Worm (Caenorhabditis elegans): ENCODE data around the gene F13D11.4.

Gene F13D11.4

ce11 chrX:5801156-5801592, 33.4 kb downstream of the F13D11.4 start (continued):
- TF ChIP-seq B0336.3 (GFP tag; IDR thresholded peaks at IDR 0.05) = peak; percentile 79
- peak; percentile 51 for TF ChIP-seq dpff-1 (tag; optimal IDR thresholded peaks at IDR 0.05)
- TF ChIP-seq repo-1 (tag; optimal IDR thresholded peaks at IDR 0.05) = peak; percentile 89
- TF ChIP-seq ztf-6 (GFP tag; IDR thresholded peaks at IDR 0.05) = 0 out of 2 replicates have a peak, but pooled peaks have one; percentile 21
- TF ChIP-seq F22D6.2 (tag; optimal IDR thresholded peaks at IDR 0.05) = peak; percentile 62
- TF ChIP-seq atf-7 (tag; optimal IDR thresholded peaks at IDR 0.05) = peak; percentile 73
- peak; percentile 70 for TF ChIP-seq hmg-20 (GFP tag; IDR thresholded peaks at IDR 0.05)
- TF ChIP-seq nhr-120 (GFP tag; IDR thresholded peaks at IDR 0.05) = 0 out of 2 replicates have a peak, but pooled peaks have one; percentile 25
- peak; percentile 66 for TF ChIP-seq lin-54 (GFP tag; optimal IDR thresholded peaks at IDR 0.05)

DNA sequence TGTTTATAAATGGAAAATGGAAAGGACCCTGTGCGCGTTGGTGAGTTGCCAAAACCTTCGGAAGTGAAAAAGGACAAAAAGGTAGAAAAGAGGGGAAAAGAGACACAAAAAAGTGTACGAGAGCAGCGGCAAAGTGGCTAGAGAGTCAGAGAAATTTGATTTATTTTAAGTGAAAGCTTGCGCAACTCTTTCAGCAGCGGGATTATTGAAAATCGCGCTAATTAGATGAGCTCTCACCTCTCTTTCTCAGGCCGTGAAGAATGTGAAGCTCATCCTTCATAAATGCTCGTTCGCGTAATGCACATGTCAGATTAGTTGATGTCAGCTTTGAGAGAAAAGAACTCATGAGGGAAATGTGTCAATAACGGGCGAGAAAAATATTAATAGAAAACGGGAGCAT, 35.4 kb downstream of the F13D11.4 start:
- no peak for TF ChIP-seq nfyb-1 (GFP tag; IDR thresholded peaks at IDR 0.05)
- no peak for TF ChIP-seq ccch-3 (GFP tag; optimal IDR thresholded peaks at IDR 0.05)
- no peak for TF ChIP-seq F49E8.2 (tag; optimal IDR thresholded peaks at IDR 0.05; ENCODE audit: insufficient read depth)
- no peak for TF ChIP-seq dpff-1 (tag; optimal IDR thresholded peaks at IDR 0.05)
- TF ChIP-seq lsl-1 (GFP tag; optimal IDR thresholded peaks at IDR 0.05) = no peak
- TF ChIP-seq attf-5 (GFP tag; optimal IDR thresholded peaks at IDR 0.05) = no peak
- TF ChIP-seq egl-18 (GFP tag; IDR thresholded peaks at IDR 0.05) = no peak

ce11 chrX:5798690-5799089, 35.9 kb downstream of the F13D11.4 start, which contains the start of gene F46G11.4:
Gene F46G11.4, minus strand, starts transcription at chrX:5798790.
- TF ChIP-seq lin-40 (tag; optimal IDR thresholded peaks at IDR 0.05) (no peak), attf-6 (GFP tag; IDR thresholded peaks at IDR 0.05) (no peak), akir-1 (GFP tag; optimal IDR thresholded peaks at IDR 0.05) (no peak), sdz-38 (tag; optimal IDR thresholded peaks at IDR 0.05) (no peak), nhr-179 (tag; optimal IDR thresholded peaks at IDR 0.05) (no peak), nhr-80 (tag; optimal IDR thresholded peaks at IDR 0.05) (no peak), attf-3 (GFP tag; conservative IDR thresholded peaks at IDR 0.05) (no peak), snpc-1.1 (tag; optimal IDR thresholded peaks at IDR 0.05; ENCODE audit: insufficient read depth) (no peak), efl-1 (GFP tag; optimal IDR thresholded peaks at IDR 0.05) (no peak)

DNA sequence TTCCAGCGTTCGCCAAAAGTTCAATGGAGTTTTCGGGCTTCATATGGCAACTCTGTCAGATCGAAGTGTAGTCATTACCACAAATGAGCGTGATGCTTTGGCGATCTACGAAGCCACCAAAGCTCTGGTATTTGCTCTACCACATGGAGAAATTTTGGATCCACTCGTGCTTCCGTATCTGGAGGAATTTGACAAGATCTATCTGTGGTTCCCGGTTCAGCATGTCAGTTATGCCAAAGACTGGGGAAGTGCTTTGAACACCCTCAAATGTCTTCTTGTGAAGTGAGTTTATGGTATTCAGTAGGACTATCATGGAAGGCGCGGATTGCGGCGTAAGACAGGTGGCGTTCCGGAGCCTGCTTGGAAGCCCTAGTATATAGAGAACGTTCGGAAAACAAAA, 40.2 kb downstream of the F13D11.4 start:
- no peak for TF ChIP-seq repo-1 (tag; optimal IDR thresholded peaks at IDR 0.05)
- no peak for TF ChIP-seq B0261.1 (tag; optimal IDR thresholded peaks at IDR 0.05)
- no peak for TF ChIP-seq nfya-2 (GFP tag; IDR thresholded peaks at IDR 0.05)
- no peak for TF ChIP-seq nhr-120 (GFP tag; IDR thresholded peaks at IDR 0.05)
- no peak for TF ChIP-seq Y53F4B.3 (GFP tag; IDR thresholded peaks at IDR 0.05)
- TF ChIP-seq hmg-20 (GFP tag; IDR thresholded peaks at IDR 0.05) = no peak

DNA sequence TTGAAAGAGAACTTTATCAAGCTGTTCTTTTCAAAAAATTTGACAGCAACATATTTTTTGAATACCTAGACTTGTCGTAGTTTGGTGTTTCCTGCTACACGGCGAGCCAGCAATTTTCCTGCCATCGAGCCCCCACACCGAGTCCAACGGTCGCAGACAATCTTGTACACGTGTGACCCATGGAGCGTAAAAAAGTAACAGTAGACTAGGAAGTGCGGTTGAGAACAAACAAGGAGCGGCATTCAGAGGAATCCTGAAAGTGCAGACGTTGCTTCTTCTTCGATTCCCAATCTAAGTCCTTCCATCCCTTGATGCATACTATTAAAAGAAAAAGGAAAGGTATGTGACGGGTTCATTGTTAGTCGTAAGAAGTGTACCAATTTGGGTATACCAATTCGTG, 43.7 kb downstream of the F13D11.4 start, which contains the start of gene twnk-1:
TSS of gene twnk-1 (plus strand) at position 301 of the 400 bp plus-strand sequence.
- no peak for TF ChIP-seq ceh-100 (GFP tag; IDR thresholded peaks at IDR 0.05)
- no peak for TF ChIP-seq hsf-1 (GFP tag; IDR thresholded peaks at IDR 0.05)
- no peak for TF ChIP-seq egrh-3 (GFP tag; IDR thresholded peaks at IDR 0.05)
- TF ChIP-seq snpc-1.3 (tag; optimal IDR thresholded peaks at IDR 0.05; ENCODE audit: insufficient read depth) = no peak
- TF ChIP-seq nhr-90 (tag; optimal IDR thresholded peaks at IDR 0.05) = no peak
- no peak for TF ChIP-seq mel-28 (tag; optimal IDR thresholded peaks at IDR 0.05; ENCODE audit: borderline replicate concordance)
- TF ChIP-seq ZK185.1 (tag; optimal IDR thresholded peaks at IDR 0.05; ENCODE audit: poor library complexity, severe bottlenecking) = no peak
- TF ChIP-seq sdz-38 (tag; optimal IDR thresholded peaks at IDR 0.05) = no peak
- no peak for TF ChIP-seq Y53G8AR.9 (GFP tag; conservative IDR thresholded peaks at IDR 0.05)
- TF ChIP-seq snpc-3.4 (tag; optimal IDR thresholded peaks at IDR 0.05) = no peak
- no peak for TF ChIP-seq F49E8.2 (tag; optimal IDR thresholded peaks at IDR 0.05; ENCODE audit: insufficient read depth)
- no peak for TF ChIP-seq Y79H2A.3 (GFP tag; conservative IDR thresholded peaks at IDR 0.05)
- no peak for TF ChIP-seq mes-4 (tag; optimal IDR thresholded peaks at IDR 0.05)
- TF ChIP-seq snpc-1.1 (tag; optimal IDR thresholded peaks at IDR 0.05; ENCODE audit: insufficient read depth) = no peak
- no peak for TF ChIP-seq ztf-6 (GFP tag; IDR thresholded peaks at IDR 0.05)
- TF ChIP-seq unc-130 (GFP tag; optimal IDR thresholded peaks at IDR 0.05) = no peak

Measured in whole organism, young adult.